Fruit fly (Drosophila melanogaster) whole organism, embryonic: Measurements from ENCODE around the gene mRpL20.

Experiments used
- Ada2b ChIP-seq: fragments of 200-800 bp; sonication (Bioruptor generic); IDR thresholded peaks from 2 replicates; pipeline ENCODE4 v1.3.6; 2022; ENCODE audit warnings: missing biosample characterization, missing genetic modification characterization
- Aef1 ChIP-seq: fragments of 200-800 bp; sonication (Bioruptor generic); IDR thresholded peaks from 3 replicates; pipeline ENCODE4 v1.3.6; 2022; ENCODE audit warnings: missing biosample characterization, missing genetic modification characterization
- CG11247 ChIP-seq: fragments of 200-800 bp; sonication (Bioruptor generic); IDR thresholded peaks from 2 replicates; pipeline ENCODE4 v1.3.6; 2022; ENCODE audit warnings: missing biosample characterization, missing genetic modification characterization
- CG14860 ChIP-seq: fragments of 200-800 bp; sonication (Bioruptor generic); IDR thresholded peaks from 3 replicates; pipeline ENCODE4 v1.3.6; 2022; ENCODE audit warnings: missing biosample characterization, missing genetic modification characterization; ENCODE audit not compliant: partially characterized antibody
- CG15011 ChIP-seq: fragments of 200-800 bp; sonication (Bioruptor generic); optimal IDR thresholded peaks from 3 replicates; lab custom pipeline; 2018; ENCODE audit warnings: missing biosample characterization, mild to moderate bottlenecking, missing genetic modification characterization
- CG16779 ChIP-seq: fragments of 200-800 bp; sonication (Bioruptor generic); IDR thresholded peaks from 2 replicates; pipeline ENCODE4 v1.3.6; 2022; ENCODE audit warnings: missing biosample characterization, missing genetic modification characterization
- CG16863 ChIP-seq: fragments of 200-800 bp; sonication (Bioruptor generic); optimal IDR thresholded peaks from 3 replicates; lab custom pipeline; 2016; ENCODE audit warnings: missing biosample characterization, missing genetic modification characterization
- CG2889 ChIP-seq: fragments of 200-800 bp; sonication (Bioruptor generic); IDR thresholded peaks from 3 replicates; pipeline ENCODE4 v1.3.6; 2022; ENCODE audit warnings: missing biosample characterization, missing genetic modification characterization
- CG3726 ChIP-seq: fragments of 200-800 bp; sonication (Bioruptor generic); IDR thresholded peaks from 3 replicates; pipeline ENCODE4, ENCODE4 v1.3.6; 2022; ENCODE audit warnings: missing biosample characterization, missing genetic modification characterization
- CG42726 ChIP-seq: fragments of 200-800 bp; sonication (Bioruptor generic); IDR thresholded peaks from 2 replicates; pipeline ENCODE4 v1.3.6; 2022; ENCODE audit warnings: missing biosample characterization, missing genetic modification characterization; ENCODE audit not compliant: partially characterized antibody
- CG4282 ChIP-seq: fragments of 200-800 bp; sonication (Bioruptor generic); optimal IDR thresholded peaks from 2 replicates; lab custom pipeline; 2016; ENCODE audit warnings: missing biosample characterization, missing genetic modification characterization
- CG4360 ChIP-seq: fragments of 200-800 bp; sonication (Bioruptor generic); IDR thresholded peaks from 2 replicates; pipeline ENCODE4 v1.3.6; 2022; ENCODE audit warnings: missing biosample characterization, missing genetic modification characterization
- CG6791 ChIP-seq: fragments of 200-800 bp; sonication (Bioruptor generic); IDR thresholded peaks from 3 replicates; pipeline ENCODE4 v1.3.6; 2022; ENCODE audit warnings: missing biosample characterization, missing genetic modification characterization; ENCODE audit not compliant: partially characterized antibody
- CG7963 ChIP-seq: fragments of 200-800 bp; sonication (Bioruptor generic); IDR thresholded peaks from 3 replicates; pipeline ENCODE4 v1.3.6; 2022; ENCODE audit warnings: missing biosample characterization, missing genetic modification characterization; ENCODE audit not compliant: partially characterized antibody
- CG8290 ChIP-seq, 3 experiments: fragments of 200-800 bp; sonication (Bioruptor generic); optimal IDR thresholded peaks; 2 replicates each; lab custom pipeline; 2016 to 2019; ENCODE audit warnings: missing biosample characterization in 3 of 3, missing genetic modification characterization in 3 of 3, mild to moderate bottlenecking in 2 of 3, moderate library complexity in 1 of 3
- CG8924 ChIP-seq: fragments of 200-800 bp; optimal IDR thresholded peaks from 3 replicates; lab custom pipeline; 2019; ENCODE audit warnings: missing biosample characterization, mild to moderate bottlenecking, missing genetic modification characterization, moderate library complexity
- CG9609 ChIP-seq: fragments of 200-800 bp; sonication (Bioruptor generic); optimal IDR thresholded peaks from 3 replicates; lab custom pipeline; 2016; ENCODE audit warnings: missing biosample characterization, missing genetic modification characterization
- Dek ChIP-seq: fragments of 200-800 bp; sonication (Bioruptor generic); optimal IDR thresholded peaks from 3 replicates; lab custom pipeline; 2019; ENCODE audit warnings: missing biosample characterization, mild to moderate bottlenecking, missing genetic modification characterization, moderate library complexity
- Drgx ChIP-seq: fragments of 200-800 bp; sonication (Bioruptor generic); IDR thresholded peaks from 2 replicates; pipeline ENCODE4 v1.3.6; 2022; ENCODE audit warnings: missing biosample characterization, missing genetic modification characterization
- Lhr ChIP-seq: fragments of 200-800 bp; sonication (Bioruptor generic); optimal IDR thresholded peaks from 3 replicates; lab custom pipeline; 2017; ENCODE audit warnings: mild to moderate bottlenecking, missing biosample characterization, missing genetic modification reagents, missing genetic modification characterization
- NC2β ChIP-seq: fragments of 200-800 bp; sonication (Bioruptor generic); optimal IDR thresholded peaks from 2 replicates; lab custom pipeline; 2016; ENCODE audit warnings: missing biosample characterization, missing genetic modification characterization
- Pdp1 ChIP-seq, 2 experiments: fragments of 200-800 bp; sonication (Bioruptor generic); optimal IDR thresholded peaks; 3 replicates each; lab custom pipeline; 2016; ENCODE audit warnings: missing biosample characterization in 2 of 2, missing genetic modification characterization in 2 of 2, mild to moderate bottlenecking in 1 of 2, moderate library complexity in 1 of 2
- Poxn ChIP-seq: fragments of 200-800 bp; sonication (Bioruptor generic); IDR thresholded peaks from 2 replicates; pipeline ENCODE4 v1.3.6; 2022; ENCODE audit warnings: missing biosample characterization, missing genetic modification characterization
- Rfx ChIP-seq: fragments of 200-800 bp; sonication (Bioruptor generic); IDR thresholded peaks from 2 replicates; pipeline ENCODE4 v1.3.6; 2022; ENCODE audit warnings: missing biosample characterization, missing genetic modification characterization
- Spps ChIP-seq: fragments of 200-800 bp; sonication (Bioruptor generic); optimal IDR thresholded peaks from 2 replicates; lab custom pipeline; 2018; ENCODE audit warnings: missing biosample characterization, mild to moderate bottlenecking, missing genetic modification characterization
- ac ChIP-seq: fragments of 200-800 bp; sonication (Bioruptor generic); optimal IDR thresholded peaks from 3 replicates; lab custom pipeline; 2017; ENCODE audit warnings: missing biosample characterization, mild to moderate bottlenecking, missing genetic modification characterization
- al ChIP-seq: fragments of 200-800 bp; sonication (Bioruptor generic); IDR thresholded peaks from 2 replicates; pipeline ENCODE4 v1.3.6; 2022; ENCODE audit warnings: missing biosample characterization, missing genetic modification characterization
- corto ChIP-seq: fragments of 200-800 bp; sonication (Bioruptor generic); optimal IDR thresholded peaks from 2 replicates; lab custom pipeline; 2016; ENCODE audit warnings: missing biosample characterization, mild to moderate bottlenecking, missing genetic modification characterization, moderate library complexity
- cwo ChIP-seq: fragments of 200-800 bp; sonication (Bioruptor generic); optimal IDR thresholded peaks from 3 replicates; lab custom pipeline; 2017; ENCODE audit warnings: missing biosample characterization, missing genetic modification characterization, mild to moderate bottlenecking, moderate library complexity, missing genetic modification reagents
- da ChIP-seq: fragments of 200-800 bp; sonication (Bioruptor generic); optimal IDR thresholded peaks from 2 replicates; lab custom pipeline; 2016; ENCODE audit warnings: missing biosample characterization, missing genetic modification characterization
- dpn ChIP-seq, 2 experiments: fragments of 200-800 bp; sonication (Bioruptor generic); optimal IDR thresholded peaks; 3 replicates each; lab custom pipeline; 2016; ENCODE audit warnings: missing biosample characterization in 2 of 2, missing genetic modification characterization in 2 of 2
- dysf ChIP-seq: fragments of 200-800 bp; sonication (Bioruptor generic); IDR thresholded peaks from 3 replicates; pipeline ENCODE4 v1.3.6; 2022; ENCODE audit warnings: missing biosample characterization, missing genetic modification characterization
- esg ChIP-seq: fragments of 200-800 bp; sonication (Bioruptor generic); conservative IDR thresholded peaks from 2 replicates; pipeline ENCODE4 v1.3.6; 2022; ENCODE audit warnings: missing biosample characterization, missing genetic modification characterization
- eve ChIP-seq, 2 experiments: fragments of >200 bp; optimal IDR thresholded peaks; 2 replicates each; lab custom pipeline; 2017; ENCODE audit warnings: missing biosample characterization in 2 of 2, missing genetic modification characterization in 2 of 2
- gsb-n ChIP-seq: fragments of 200-800 bp; sonication (Bioruptor generic); optimal IDR thresholded peaks from 3 replicates; lab custom pipeline; 2018; ENCODE audit warnings: missing biosample characterization, mild to moderate bottlenecking, missing genetic modification characterization
- h ChIP-seq: fragments of >200 bp; optimal IDR thresholded peaks from 2 replicates; lab custom pipeline; 2017
- hbn ChIP-seq: fragments of 200-800 bp; sonication (Bioruptor generic); IDR thresholded peaks from 2 replicates; pipeline ENCODE4 v1.3.6; 2022; ENCODE audit warnings: missing biosample characterization, missing genetic modification characterization; ENCODE audit not compliant: partially characterized antibody
- inv ChIP-seq: fragments of 200-800 bp; sonication (Bioruptor generic); IDR thresholded peaks from 2 replicates; pipeline ENCODE4 v1.3.6; 2022; ENCODE audit warnings: missing biosample characterization, missing genetic modification characterization; ENCODE audit not compliant: partially characterized antibody
- ken ChIP-seq: fragments of 200-800 bp; sonication (Bioruptor generic); IDR thresholded peaks from 3 replicates; pipeline ENCODE4 v1.3.6; 2022; ENCODE audit warnings: missing biosample characterization, missing genetic modification characterization
- onecut ChIP-seq: fragments of 200-800 bp; sonication (Bioruptor generic); IDR thresholded peaks from 2 replicates; pipeline ENCODE4 v1.3.6; 2022; ENCODE audit warnings: missing biosample characterization, missing genetic modification characterization
- pan ChIP-seq, 4 experiments: fragments of >200 bp in 3 of 4; fragments of 200-800 bp in 1 of 4; sonication (Bioruptor generic) in 1 of 4; optimal IDR thresholded peaks in 3 of 4; IDR thresholded peaks in 1 of 4; 2 replicates each; pipeline versions ENCODE4 v1.3.6 to Lab custom; 2017 to 2022; ENCODE audit warnings: missing biosample characterization in 2 of 4, missing genetic modification characterization in 2 of 4, mixed read lengths in 1 of 4
- pros ChIP-seq: fragments of 200-800 bp; sonication (Bioruptor generic); optimal IDR thresholded peaks from 3 replicates; lab custom pipeline; 2019; ENCODE audit warnings: missing biosample characterization, mild to moderate bottlenecking, missing genetic modification characterization, moderate library complexity
- pzg ChIP-seq: fragments of 200-800 bp; sonication (Bioruptor generic); optimal IDR thresholded peaks from 3 replicates; lab custom pipeline; 2018; ENCODE audit warnings: missing biosample characterization, mild to moderate bottlenecking, missing genetic modification characterization, moderate library complexity
- slou ChIP-seq: fragments of 200-800 bp; sonication (Bioruptor generic); optimal IDR thresholded peaks from 3 replicates; lab custom pipeline; 2016; ENCODE audit warnings: missing biosample characterization, missing genetic modification characterization
- sna ChIP-seq: fragments of 200-800 bp; sonication (Bioruptor generic); IDR thresholded peaks from 2 replicates; pipeline ENCODE4 v1.3.6; 2022; ENCODE audit warnings: missing biosample characterization, missing genetic modification characterization; ENCODE audit not compliant: partially characterized antibody
- tup ChIP-seq: fragments of 200-800 bp; sonication (Bioruptor generic); optimal IDR thresholded peaks from 2 replicates; lab custom pipeline; 2016; ENCODE audit warnings: missing biosample characterization, mild to moderate bottlenecking, missing genetic modification characterization, moderate library complexity
- vfl ChIP-seq: fragments of 200-800 bp; sonication (Bioruptor generic); optimal IDR thresholded peaks from 2 replicates; lab custom pipeline; 2016; ENCODE audit warnings: missing biosample characterization, missing genetic modification characterization
- zf30C ChIP-seq: fragments of 200-800 bp; sonication (Bioruptor generic); optimal IDR thresholded peaks from 3 replicates; lab custom pipeline; 2018; ENCODE audit warnings: missing biosample characterization, mild to moderate bottlenecking, missing genetic modification characterization

The mRpL20 gene

DNA sequence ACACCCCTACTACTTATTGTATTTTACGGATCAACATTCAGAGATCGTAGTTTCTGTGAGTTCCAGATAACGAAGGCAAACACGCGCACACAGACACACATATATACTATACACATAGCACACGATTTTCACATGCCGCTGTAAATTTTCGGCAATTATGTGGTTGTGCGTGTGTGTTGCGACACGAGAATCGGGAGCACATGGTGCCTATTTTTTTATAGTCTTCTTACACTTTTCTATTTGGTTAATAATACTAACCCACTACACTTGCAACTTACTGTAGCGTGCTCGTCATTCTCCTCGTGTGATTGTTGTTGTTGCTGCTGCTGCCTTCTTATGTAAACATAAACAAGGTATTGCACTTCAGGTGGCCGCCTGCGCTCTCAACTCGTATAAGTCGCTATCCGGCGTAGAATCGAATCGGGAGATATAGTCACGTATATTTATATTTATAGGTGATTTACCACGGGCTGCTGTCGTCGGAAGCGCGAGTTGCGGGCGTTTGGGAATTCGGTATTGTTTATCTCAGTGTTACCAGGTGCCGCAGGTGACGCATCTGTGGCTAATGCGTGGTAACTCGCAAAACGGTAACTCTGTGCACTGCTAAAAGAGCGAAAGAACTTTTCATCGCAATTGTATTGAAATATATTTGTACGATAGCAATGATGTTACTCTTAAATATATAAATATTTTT, 4.6 kb upstream of the mRpL20 start, which contains the start of gene Adk2 (continued):
- TF ChIP-seq CG4360 (GFP tag; lab: Robert Waterston, UW), result peak; percentile 82
- no peak for TF ChIP-seq hbn (GFP tag; lab: Robert Waterston, UW)
- TF ChIP-seq NC2β, result no peak
- no peak for TF ChIP-seq pros
- no peak for TF ChIP-seq CG4282 (GFP tag; lab: Kevin White, UChicago)
- 0 out of 2 replicates have a peak, but pooled peaks have one; percentile 56 for TF ChIP-seq CG42726 (GFP tag; lab: Robert Waterston, UW)
- 0 out of 3 replicates have a peak, but pooled peaks have one; percentile 39 for TF ChIP-seq ken (GFP tag; lab: Robert Waterston, UW)
- peak; percentile 75 for TF ChIP-seq CG8924 (tag; lab: Kevin White, UChicago)
- TF ChIP-seq gsb-n (tag; lab: Kevin White, UChicago), result no peak
- peak in 1 of 2 experiments; percentile 89 for TF ChIP-seq Pdp1 (GFP tag; optimal IDR thresholded peaks at IDR 0.05; lab: Kevin White, UChicago)
- TF ChIP-seq corto (GFP tag; lab: Kevin White, UChicago), result no peak
- TF ChIP-seq zf30C (GFP tag; lab: Kevin White, UChicago), result peak; percentile 74
- TF ChIP-seq CG8290 (GFP tag; optimal IDR thresholded peaks at IDR 0.05; lab: Kevin White, UChicago), result no peak
- TF ChIP-seq CG8290 (tag; optimal IDR thresholded peaks at IDR 0.05; lab: Kevin White, UChicago), result peak in 1 of 2 experiments; percentile 55
- TF ChIP-seq CG15011 (GFP tag; lab: Kevin White, UChicago), result no peak
- TF ChIP-seq CG14860, result no peak
- peak; percentile 58; the same call in 1 of the 3 replicates for TF ChIP-seq CG3726 (GFP tag; lab: Robert Waterston, UW)
- TF ChIP-seq inv (GFP tag; lab: Robert Waterston, UW), result no peak
- peak; percentile 60 for TF ChIP-seq CG11247 (GFP tag; lab: Robert Waterston, UW)
- TF ChIP-seq cwo (GFP tag; lab: Kevin White, UChicago), result peak; percentile 84
- TF ChIP-seq da (GFP tag; lab: Kevin White, UChicago), result no peak
- 0 out of 3 replicates have a peak, but pooled peaks have one; percentile 47 for TF ChIP-seq CG2889
- peak; percentile 55; the same call in 2 of the 3 replicates for TF ChIP-seq dysf (GFP tag; lab: Robert Waterston, UW)
- peak; percentile 51 for TF ChIP-seq Ada2b (GFP tag; lab: Robert Waterston, UW)
- TF ChIP-seq dpn (GFP tag; optimal IDR thresholded peaks at IDR 0.05; lab: Kevin White, UChicago), result no peak
- TF ChIP-seq al, result peak; percentile 54
- TF ChIP-seq esg (GFP tag; lab: Robert Waterston, UW), result peak; percentile 11; the same call in 1 of the 2 replicates
- TF ChIP-seq CG9609 (GFP tag; lab: Kevin White, UChicago), result peak; percentile 12
- peak in 1 of 2 experiments; percentile 30 for TF ChIP-seq eve (GFP tag; optimal IDR thresholded peaks at IDR 0.05; lab: Kevin White, UChicago)
- no peak for TF ChIP-seq Dek (tag; lab: Kevin White, UChicago)
- TF ChIP-seq Rfx (GFP tag; lab: Robert Waterston, UW), result peak; percentile 83
- TF ChIP-seq Poxn, result no peak
- TF ChIP-seq slou (GFP tag; lab: Kevin White, UChicago), result no peak
- TF ChIP-seq CG16863 (GFP tag; lab: Kevin White, UChicago), result no peak
- TF ChIP-seq Drgx (GFP tag; lab: Robert Waterston, UW), result peak; percentile 47; the same call in 1 of the 2 replicates
- peak; percentile 29 for TF ChIP-seq tup (GFP tag; lab: Kevin White, UChicago)
- TF ChIP-seq CG16779 (GFP tag; lab: Robert Waterston, UW), result no peak
- TF ChIP-seq Lhr (GFP tag; lab: Kevin White, UChicago), result peak; percentile 31
- no peak for TF ChIP-seq pan (optimal IDR thresholded peaks at IDR 0.05; lab: Kevin White, UChicago)
- no peak for TF ChIP-seq pan (GFP tag; optimal IDR thresholded peaks at IDR 0.05 in 1 of 2, IDR thresholded peaks at IDR 0.05 in 1 of 2)
- no peak for TF ChIP-seq vfl (GFP tag; lab: Kevin White, UChicago)
- TF ChIP-seq ac (GFP tag; lab: Kevin White, UChicago), result no peak
- TF ChIP-seq CG6791, result peak; percentile 58; the same call in 2 of the 3 replicates
- no peak for TF ChIP-seq onecut (GFP tag; lab: Robert Waterston, UW)
- TF ChIP-seq CG7963 (GFP tag; lab: Robert Waterston, UW), result no peak
- no peak for TF ChIP-seq Spps (tag; lab: Kevin White, UChicago)
- TF ChIP-seq sna, result peak; percentile 23; the same call in 1 of the 2 replicates
- peak; percentile 40; the same call in 2 of the 3 replicates for TF ChIP-seq Aef1
- peak; percentile 73 for TF ChIP-seq pzg
- no peak for TF ChIP-seq h (lab: Kevin White, UChicago)
